Fruit fly (Drosophila melanogaster) whole organism, embryonic: Measurements from ENCODE around the gene CG34298.

Experiments
- B-H2 ChIP-seq: fragments of 200-800 bp; sonication (Bioruptor generic); optimal IDR thresholded peaks from 2 replicates; lab custom pipeline; 2018; ENCODE audit warnings: missing biosample characterization, mild to moderate bottlenecking, missing genetic modification characterization
- CG11398 ChIP-seq: fragments of 200-800 bp; sonication (Bioruptor generic); optimal IDR thresholded peaks from 2 replicates; lab custom pipeline; 2016; ENCODE audit warnings: missing biosample characterization, missing genetic modification characterization
- CG12299 ChIP-seq: fragments of 200-800 bp; sonication (Bioruptor generic); optimal IDR thresholded peaks from 2 replicates; lab custom pipeline; 2018; ENCODE audit warnings: missing biosample characterization, mild to moderate bottlenecking, missing genetic modification characterization
- CG13775 ChIP-seq: fragments of 200-800 bp; sonication (Bioruptor generic); optimal IDR thresholded peaks from 3 replicates; lab custom pipeline; 2017; ENCODE audit warnings: missing biosample characterization, mild to moderate bottlenecking, missing genetic modification characterization
- CG14710 ChIP-seq: fragments of 200-800 bp; sonication (Bioruptor generic); optimal IDR thresholded peaks from 3 replicates; lab custom pipeline; 2019; ENCODE audit warnings: missing biosample characterization, mild to moderate bottlenecking, missing genetic modification characterization, moderate library complexity
- CG2116 ChIP-seq: fragments of 200-800 bp; sonication (Bioruptor generic); optimal IDR thresholded peaks from 3 replicates; lab custom pipeline; 2018; ENCODE audit warnings: missing biosample characterization, mild to moderate bottlenecking, missing genetic modification characterization
- CG2712 ChIP-seq: fragments of 200-800 bp; optimal IDR thresholded peaks from 3 replicates; lab custom pipeline; 2019; ENCODE audit warnings: missing biosample characterization, mild to moderate bottlenecking, missing genetic modification characterization, moderate library complexity
- CG30020 ChIP-seq: fragments of 200-800 bp; optimal IDR thresholded peaks from 2 replicates; lab custom pipeline; 2019; ENCODE audit warnings: missing biosample characterization, mild to moderate bottlenecking, missing genetic modification characterization, moderate library complexity
- CG32532 ChIP-seq: fragments of 200-800 bp; sonication (Bioruptor generic); IDR thresholded peaks from 2 replicates; pipeline ENCODE4 v1.3.6; 2022; ENCODE audit warnings: missing biosample characterization, missing genetic modification characterization
- CG32772 ChIP-seq: fragments of 200-800 bp; sonication (Bioruptor generic); IDR thresholded peaks from 2 replicates; pipeline ENCODE4 v1.3.6; 2022; ENCODE audit warnings: missing biosample characterization, missing genetic modification characterization
- CG34224 ChIP-seq: fragments of 200-800 bp; sonication (Bioruptor generic); IDR thresholded peaks from 3 replicates; pipeline ENCODE4 v1.3.6; 2022; ENCODE audit warnings: missing biosample characterization, missing genetic modification characterization; ENCODE audit not compliant: partially characterized antibody
- CG42726 ChIP-seq: fragments of 200-800 bp; sonication (Bioruptor generic); IDR thresholded peaks from 2 replicates; pipeline ENCODE4 v1.3.6; 2022; ENCODE audit warnings: missing biosample characterization, missing genetic modification characterization; ENCODE audit not compliant: partially characterized antibody
- CG6765 ChIP-seq: fragments of 200-800 bp; sonication (Bioruptor generic); optimal IDR thresholded peaks from 3 replicates; lab custom pipeline; 2017; ENCODE audit warnings: missing biosample characterization, mild to moderate bottlenecking, missing genetic modification characterization
- CG8388 ChIP-seq: fragments of 200-800 bp; sonication (Bioruptor generic); optimal IDR thresholded peaks from 2 replicates; lab custom pipeline; 2019; ENCODE audit warnings: missing biosample characterization, mild to moderate bottlenecking, missing genetic modification characterization, moderate library complexity
- CG8478 ChIP-seq: fragments of >200 bp; optimal IDR thresholded peaks from 2 replicates; lab custom pipeline; 2018
- CG8944 ChIP-seq: fragments of 200-800 bp; sonication (Bioruptor generic); optimal IDR thresholded peaks from 3 replicates; lab custom pipeline; 2016; ENCODE audit warnings: missing biosample characterization, missing genetic modification characterization
- CG9817 ChIP-seq: fragments of 200-800 bp; sonication (Bioruptor generic); optimal IDR thresholded peaks from 2 replicates; lab custom pipeline; 2018; ENCODE audit warnings: missing biosample characterization, mild to moderate bottlenecking, missing genetic modification characterization, moderate library complexity
- CTCF ChIP-seq: fragments of 200-800 bp; sonication (Bioruptor generic); optimal IDR thresholded peaks from 2 replicates; lab custom pipeline; 2017; ENCODE audit warnings: missing biosample characterization, mild to moderate bottlenecking, missing genetic modification characterization, moderate library complexity
- Ets97D ChIP-seq: fragments of 200-800 bp; sonication (Bioruptor generic); optimal IDR thresholded peaks from 3 replicates; lab custom pipeline; 2016; ENCODE audit warnings: missing biosample characterization, missing genetic modification characterization
- Gug ChIP-seq: fragments of 200-800 bp; sonication (Bioruptor generic); IDR thresholded peaks from 4 replicates; pipeline ENCODE4 v1.3.6; 2022; ENCODE audit warnings: missing biosample characterization, missing genetic modification characterization
- Hey ChIP-seq: fragments of 200-800 bp; sonication (Bioruptor generic); optimal IDR thresholded peaks from 3 replicates; lab custom pipeline; 2018; ENCODE audit warnings: missing biosample characterization, mild to moderate bottlenecking, missing genetic modification characterization
- HmgZ ChIP-seq: fragments of 200-800 bp; sonication (Bioruptor generic); optimal IDR thresholded peaks from 2 replicates; lab custom pipeline; 2018; ENCODE audit warnings: missing biosample characterization, mild to moderate bottlenecking, missing genetic modification characterization
- Hmr ChIP-seq: fragments of 200-800 bp; sonication (Bioruptor generic); optimal IDR thresholded peaks from 3 replicates; lab custom pipeline; 2017; ENCODE audit warnings: mild to moderate bottlenecking, missing biosample characterization, missing genetic modification reagents, missing genetic modification characterization
- Neu2 ChIP-seq: fragments of 200-800 bp; sonication (Bioruptor generic); optimal IDR thresholded peaks from 3 replicates; lab custom pipeline; 2016; ENCODE audit warnings: missing biosample characterization, missing genetic modification characterization, borderline replicate concordance
- Ssrp ChIP-seq: fragments of 200-800 bp; sonication (Bioruptor generic); optimal IDR thresholded peaks from 2 replicates; lab custom pipeline; 2018; ENCODE audit warnings: missing biosample characterization, mild to moderate bottlenecking, missing genetic modification characterization, moderate library complexity
- Xbp1 ChIP-seq: fragments of 200-800 bp; sonication (Bioruptor generic); optimal IDR thresholded peaks from 3 replicates; lab custom pipeline; 2016; ENCODE audit warnings: missing biosample characterization, mild to moderate bottlenecking, missing genetic modification characterization
- amos ChIP-seq: fragments of 200-800 bp; sonication (Bioruptor generic); IDR thresholded peaks from 2 replicates; pipeline ENCODE4 v1.3.6; 2022; ENCODE audit warnings: missing biosample characterization, missing genetic modification characterization; ENCODE audit not compliant: partially characterized antibody
- cg ChIP-seq: fragments of 200-800 bp; sonication (Bioruptor generic); optimal IDR thresholded peaks from 3 replicates; lab custom pipeline; 2019; ENCODE audit warnings: missing biosample characterization, mild to moderate bottlenecking, missing genetic modification characterization, moderate library complexity
- crol ChIP-seq: fragments of 200-800 bp; sonication (Bioruptor generic); IDR thresholded peaks from 2 replicates; pipeline ENCODE4 v1.3.6; 2022; ENCODE audit warnings: missing biosample characterization, missing genetic modification characterization
- dati ChIP-seq: fragments of 200-800 bp; sonication (Bioruptor generic); IDR thresholded peaks from 2 replicates; pipeline ENCODE4 v1.3.6; 2022; ENCODE audit warnings: missing biosample characterization, missing genetic modification characterization
- dm ChIP-seq: fragments of 200-800 bp; sonication (Bioruptor generic); optimal IDR thresholded peaks from 3 replicates; lab custom pipeline; 2016; ENCODE audit warnings: missing biosample characterization, missing genetic modification characterization
- dmrt11E ChIP-seq: fragments of 200-800 bp; sonication (Bioruptor generic); optimal IDR thresholded peaks from 3 replicates; lab custom pipeline; 2018; ENCODE audit warnings: missing biosample characterization, mild to moderate bottlenecking, missing genetic modification characterization, moderate library complexity
- emc ChIP-seq: fragments of 200-800 bp; sonication (Bioruptor generic); optimal IDR thresholded peaks from 2 replicates; lab custom pipeline; 2016; ENCODE audit warnings: missing biosample characterization, missing genetic modification characterization
- eve ChIP-seq, 2 experiments: fragments of >200 bp; optimal IDR thresholded peaks; 2 replicates each; lab custom pipeline; 2017; ENCODE audit warnings: missing biosample characterization in 2 of 2, missing genetic modification characterization in 2 of 2
- eyg ChIP-seq: fragments of 200-800 bp; sonication (Bioruptor generic); optimal IDR thresholded peaks from 3 replicates; lab custom pipeline; 2016; ENCODE audit warnings: missing biosample characterization, missing genetic modification characterization
- hkb ChIP-seq, 2 experiments: fragments of 200-800 bp in 1 of 2; fragments of >200 bp in 1 of 2; sonication (Bioruptor generic) in 1 of 2; IDR thresholded peaks in 1 of 2; optimal IDR thresholded peaks in 1 of 2; 2 replicates each; pipeline versions ENCODE4 v1.3.6 to Lab custom; 2017 to 2022; ENCODE audit warnings: missing biosample characterization in 1 of 2, missing genetic modification characterization in 1 of 2
- ind ChIP-seq: fragments of 200-800 bp; sonication (Bioruptor generic); optimal IDR thresholded peaks from 3 replicates; lab custom pipeline; 2016; ENCODE audit warnings: missing biosample characterization, missing genetic modification characterization
- knrl ChIP-seq: fragments of 200-800 bp; sonication (Bioruptor generic); IDR thresholded peaks from 3 replicates; pipeline ENCODE4 v1.3.6; 2022; ENCODE audit warnings: missing biosample characterization, missing genetic modification characterization; ENCODE audit not compliant: partially characterized antibody
- mam ChIP-seq: fragments of 200-800 bp; sonication (Bioruptor generic); optimal IDR thresholded peaks from 3 replicates; lab custom pipeline; 2016; ENCODE audit warnings: missing biosample characterization, missing genetic modification characterization
- org-1 ChIP-seq: fragments of 200-800 bp; sonication (Bioruptor generic); optimal IDR thresholded peaks from 2 replicates; lab custom pipeline; 2017; ENCODE audit warnings: missing biosample characterization, missing genetic modification characterization
- pan ChIP-seq, 4 experiments: fragments of >200 bp in 3 of 4; fragments of 200-800 bp in 1 of 4; sonication (Bioruptor generic) in 1 of 4; optimal IDR thresholded peaks in 3 of 4; IDR thresholded peaks in 1 of 4; 2 replicates each; pipeline versions ENCODE4 v1.3.6 to Lab custom; 2017 to 2022; ENCODE audit warnings: missing biosample characterization in 2 of 4, missing genetic modification characterization in 2 of 4, mixed read lengths in 1 of 4
- pb ChIP-seq: fragments of 200-800 bp; sonication (Bioruptor generic); optimal IDR thresholded peaks from 3 replicates; lab custom pipeline; 2016; ENCODE audit warnings: missing biosample characterization, missing genetic modification characterization
- pzg ChIP-seq: fragments of 200-800 bp; sonication (Bioruptor generic); optimal IDR thresholded peaks from 3 replicates; lab custom pipeline; 2018; ENCODE audit warnings: missing biosample characterization, mild to moderate bottlenecking, missing genetic modification characterization, moderate library complexity
- sna ChIP-seq: fragments of 200-800 bp; sonication (Bioruptor generic); IDR thresholded peaks from 2 replicates; pipeline ENCODE4 v1.3.6; 2022; ENCODE audit warnings: missing biosample characterization, missing genetic modification characterization; ENCODE audit not compliant: partially characterized antibody
- twi ChIP-seq: fragments of 200-800 bp; optimal IDR thresholded peaks from 2 replicates; lab custom pipeline; 2019; ENCODE audit warnings: missing biosample characterization, mild to moderate bottlenecking, missing genetic modification characterization, moderate library complexity
- unc-4 ChIP-seq: fragments of 200-800 bp; sonication (Bioruptor generic); IDR thresholded peaks from 2 replicates; pipeline ENCODE4 v1.3.6; 2022; ENCODE audit warnings: missing biosample characterization, missing genetic modification characterization; ENCODE audit not compliant: partially characterized antibody
- vfl ChIP-seq: fragments of 200-800 bp; sonication (Bioruptor generic); optimal IDR thresholded peaks from 2 replicates; lab custom pipeline; 2016; ENCODE audit warnings: missing biosample characterization, missing genetic modification characterization
- vnd ChIP-seq: fragments of 200-800 bp; sonication (Bioruptor generic); IDR thresholded peaks from 3 replicates; pipeline ENCODE4 v1.3.6; 2022; ENCODE audit warnings: missing biosample characterization, missing genetic modification characterization; ENCODE audit not compliant: partially characterized antibody
- yki ChIP-seq: fragments of >200 bp; optimal IDR thresholded peaks from 3 replicates; lab custom pipeline; 2018

CG34298 gene

DNA sequence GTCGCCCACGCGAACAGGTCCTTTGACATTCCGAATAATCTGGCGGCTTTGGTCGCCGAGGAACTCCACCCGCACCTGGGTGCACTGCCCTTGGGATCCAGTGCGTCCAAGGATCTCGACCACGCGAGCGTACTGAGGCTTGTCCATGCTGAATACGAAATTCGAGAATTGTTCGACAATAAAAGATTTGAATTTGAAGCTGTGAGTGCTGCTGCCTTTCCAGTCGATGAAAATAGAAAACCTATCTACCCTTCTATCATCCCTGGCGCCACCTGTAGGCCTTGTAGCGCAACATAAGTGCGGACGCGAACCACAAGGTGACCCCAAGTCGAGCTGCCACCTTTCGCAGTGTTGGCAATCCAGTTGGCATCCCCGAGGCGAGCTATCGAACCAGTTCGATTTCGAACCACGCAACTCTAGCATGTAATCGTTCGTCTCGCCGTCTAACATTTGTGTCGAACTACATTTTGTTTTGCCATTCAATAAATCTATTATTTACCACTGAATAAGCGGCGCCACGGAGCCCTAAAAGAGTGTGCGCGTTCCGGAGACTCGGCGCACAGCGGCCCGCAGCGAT is 22.9 kb downstream of the CG34298 start, which contains the start of the genes RpS28a and Axn (continued):
- TF ChIP-seq hkb (optimal IDR thresholded peaks at IDR 0.05; lab: Kevin White, UChicago): peak; percentile 62
- TF ChIP-seq hkb (GFP tag; IDR thresholded peaks at IDR 0.05; lab: Robert Waterston, UW): no peak
- no peak for TF ChIP-seq CG13775
- no peak for TF ChIP-seq CG6765 (GFP tag; lab: Kevin White, UChicago)
- TF ChIP-seq CG42726 (GFP tag; lab: Robert Waterston, UW): peak; percentile 59
- TF ChIP-seq CG8478 (lab: Kevin White, UChicago): peak; percentile 81
- no peak for TF ChIP-seq eve (GFP tag; optimal IDR thresholded peaks at IDR 0.05; lab: Kevin White, UChicago)
- no peak for TF ChIP-seq yki (lab: Kevin White, UChicago)
- TF ChIP-seq CG2116 (GFP tag; lab: Kevin White, UChicago): peak; percentile 97
- peak; percentile 0 for TF ChIP-seq dmrt11E (tag; lab: Kevin White, UChicago)
- TF ChIP-seq amos (GFP tag; lab: Robert Waterston, UW): peak; percentile 65; the same call in 1 of the 2 replicates
- TF ChIP-seq B-H2 (GFP tag; lab: Kevin White, UChicago): peak; percentile 49
- TF ChIP-seq Gug (GFP tag; lab: Robert Waterston, UW): no peak
- no peak for TF ChIP-seq Ssrp (tag; lab: Kevin White, UChicago)
- 0 out of 3 replicates have a peak, but pooled peaks have one; percentile 10 for TF ChIP-seq CG34224
- TF ChIP-seq Ets97D (GFP tag; lab: Kevin White, UChicago): peak; percentile 78
- peak; percentile 51; the same call in 1 of the 2 replicates for TF ChIP-seq unc-4
- TF ChIP-seq Hey (tag; lab: Kevin White, UChicago): no peak
- TF ChIP-seq CG8388 (GFP tag; lab: Kevin White, UChicago): no peak
- TF ChIP-seq vnd (GFP tag; lab: Robert Waterston, UW): no peak; the same call in 2 of the 3 replicates
- no peak for TF ChIP-seq CG32772
- TF ChIP-seq pzg (GFP tag; lab: Kevin White, UChicago): peak; percentile 98
- TF ChIP-seq org-1 (GFP tag; lab: Kevin White, UChicago): no peak
- TF ChIP-seq dati (GFP tag; lab: Robert Waterston, UW): no peak
- no peak for TF ChIP-seq crol
- no peak for TF ChIP-seq cg (GFP tag; lab: Kevin White, UChicago)
- TF ChIP-seq Xbp1 (GFP tag; lab: Kevin White, UChicago): peak; percentile 43
- no peak for TF ChIP-seq vfl
- no peak for TF ChIP-seq eyg (GFP tag; lab: Kevin White, UChicago)
- no peak for TF ChIP-seq twi
- peak; percentile 32 for TF ChIP-seq dm (GFP tag; lab: Kevin White, UChicago)
- TF ChIP-seq CG12299 (tag; lab: Kevin White, UChicago): peak; percentile 7
- no peak for TF ChIP-seq ind (GFP tag; lab: Kevin White, UChicago)
- TF ChIP-seq CTCF (GFP tag; lab: Kevin White, UChicago): peak; percentile 97
- no peak for TF ChIP-seq CG11398 (GFP tag; lab: Kevin White, UChicago)
- no peak for TF ChIP-seq Neu2
- peak; percentile 31 for TF ChIP-seq HmgZ
- peak; percentile 41 for TF ChIP-seq CG14710
- TF ChIP-seq CG32532: peak; percentile 59
- TF ChIP-seq emc (GFP tag; lab: Kevin White, UChicago): no peak
- no peak for TF ChIP-seq pb (GFP tag; lab: Kevin White, UChicago)
- peak; percentile 44 for TF ChIP-seq CG2712 (tag; lab: Kevin White, UChicago)
- no peak for TF ChIP-seq CG30020
- TF ChIP-seq mam (GFP tag; lab: Kevin White, UChicago): peak; percentile 24
- TF ChIP-seq CG8944 (GFP tag; lab: Kevin White, UChicago): peak; percentile 50
- TF ChIP-seq sna: no peak
- peak; percentile 45 for TF ChIP-seq Hmr (GFP tag; lab: Kevin White, UChicago)
- peak; percentile 31 for TF ChIP-seq CG9817 (tag; lab: Kevin White, UChicago)
- TF ChIP-seq knrl: peak; percentile 54; the same call in 2 of the 3 replicates
- no peak for TF ChIP-seq pan (optimal IDR thresholded peaks at IDR 0.05; lab: Kevin White, UChicago)
- TF ChIP-seq pan (GFP tag; optimal IDR thresholded peaks at IDR 0.05 in 1 of 2, IDR thresholded peaks at IDR 0.05 in 1 of 2): peak in 1 of 2 experiments; percentile 26
